Worm (Caenorhabditis elegans) whole organism, L1 larva: Measurements from ENCODE around the gene nhr-4.

Experiments used
- C16A3.4 ChIP-seq: fragments of 150-350 bp; optimal IDR thresholded peaks from 2 replicates; lab custom pipeline; 2014; ENCODE audit warnings: missing biosample characterization, missing genetic modification characterization
- alr-1 ChIP-seq: fragments of 200-800 bp; sonication (Bioruptor generic); optimal IDR thresholded peaks from 2 replicates; lab custom pipeline; 2018; ENCODE audit warnings: borderline replicate concordance, mild to moderate bottlenecking, missing genetic modification characterization, missing compliant biosample characterization
- blmp-1 ChIP-seq: fragments of 150-350 bp; optimal IDR thresholded peaks from 2 replicates; lab custom pipeline; 2014; ENCODE audit warnings: missing biosample characterization, missing genetic modification characterization
- ceh-8 ChIP-seq: fragments of 200-800 bp; sonication (Bioruptor generic); optimal IDR thresholded peaks from 2 replicates; lab custom pipeline; 2018; ENCODE audit warnings: mild to moderate bottlenecking, missing genetic modification characterization, moderate library complexity, missing compliant biosample characterization
- ceh-88 ChIP-seq: fragments of 200-800 bp; sonication (Bioruptor generic); IDR thresholded peaks from 2 replicates; pipeline ENCODE4 v1.3.6; 2022; ENCODE audit warnings: missing genetic modification characterization, missing compliant biosample characterization
- ceh-90 ChIP-seq: sonication (generic microtip); optimal IDR thresholded peaks from 2 replicates; lab custom pipeline; 2016; ENCODE audit warnings: missing genetic modification characterization, missing compliant biosample characterization
- ces-1 ChIP-seq: fragments of 150-350 bp; optimal IDR thresholded peaks from 2 replicates; lab custom pipeline; 2014; ENCODE audit warnings: missing biosample characterization, missing genetic modification reagents, missing genetic modification characterization
- dpl-1 ChIP-seq, 3 experiments: fragments of 150-350 bp in 2 of 3; sonication (generic microtip) in 1 of 3; optimal IDR thresholded peaks; 2 replicates each; lab custom pipeline; 2014 to 2017; ENCODE audit warnings: missing biosample characterization in 3 of 3, missing genetic modification characterization in 3 of 3, missing genetic modification reagents in 3 of 3
- dsc-1 ChIP-seq: sonication (generic microtip); optimal IDR thresholded peaks from 2 replicates; lab custom pipeline; 2016; ENCODE audit warnings: mild to moderate bottlenecking, missing genetic modification characterization, missing compliant biosample characterization
- efl-1 ChIP-seq, 4 experiments: fragments of 150-350 bp; optimal IDR thresholded peaks in 3 of 4; peaks in 1 of 4; 1 replicate in 1 of 4; 2 replicates in 3 of 4; lab custom pipeline; 2014; ENCODE audit warnings: missing biosample characterization in 2 of 4, missing genetic modification characterization in 2 of 4, missing genetic modification reagents in 2 of 4
- efl-3 ChIP-seq: fragments of 200-800 bp; sonication (Bioruptor generic); optimal IDR thresholded peaks from 2 replicates; lab custom pipeline; 2018; ENCODE audit warnings: mild to moderate bottlenecking, missing genetic modification characterization, missing compliant biosample characterization
- egl-13 ChIP-seq: sonication (generic microtip); optimal IDR thresholded peaks from 2 replicates; lab custom pipeline; 2016; ENCODE audit warnings: missing genotype, missing genetic modification reagents, missing genetic modification characterization, missing compliant biosample characterization
- egl-27 ChIP-seq, 2 experiments: fragments of 150-350 bp in 1 of 2; sonication (generic microtip); optimal IDR thresholded peaks; 3 replicates each; lab custom pipeline; 2017 to 2018; ENCODE audit warnings: missing biosample characterization in 2 of 2, missing genetic modification characterization in 2 of 2, missing genetic modification reagents in 2 of 2
- elt-3 ChIP-seq, 6 experiments: fragments of 150-350 bp in 1 of 6; sonication (generic microtip); optimal IDR thresholded peaks; 2 replicates each; lab custom pipeline; 2017 to 2018; ENCODE audit warnings: missing biosample characterization in 6 of 6, missing genetic modification characterization in 6 of 6, inconsistent platforms in 1 of 6
- fkh-10 ChIP-seq: sonication (generic microtip); optimal IDR thresholded peaks from 2 replicates; lab custom pipeline; 2017; ENCODE audit warnings: missing biosample characterization, missing genetic modification reagents, missing genetic modification characterization
- fkh-4 ChIP-seq: sonication (generic microtip); optimal IDR thresholded peaks from 2 replicates; lab custom pipeline; 2016; ENCODE audit warnings: missing compliant biosample characterization, missing genetic modification characterization, borderline replicate concordance
- fkh-8 ChIP-seq: sonication (generic microtip); optimal IDR thresholded peaks from 2 replicates; lab custom pipeline; 2016; ENCODE audit warnings: mild to moderate bottlenecking, missing genetic modification characterization, missing compliant biosample characterization
- hlh-4 ChIP-seq: sonication (generic microtip); optimal IDR thresholded peaks from 2 replicates; lab custom pipeline; 2016; ENCODE audit warnings: mild to moderate bottlenecking, missing genetic modification characterization, missing compliant biosample characterization
- hpl-2 ChIP-seq: fragments of 150-350 bp; optimal IDR thresholded peaks from 2 replicates; lab custom pipeline; 2014; ENCODE audit warnings: missing biosample characterization, missing genetic modification reagents, missing genetic modification characterization
- jun-1 ChIP-seq: fragments of 150-350 bp; optimal IDR thresholded peaks from 2 replicates; lab custom pipeline; 2014; ENCODE audit warnings: missing biosample characterization, missing genetic modification reagents, missing genetic modification characterization
- lin-13 ChIP-seq: fragments of 150-350 bp; optimal IDR thresholded peaks from 2 replicates; lab custom pipeline; 2014; ENCODE audit warnings: missing biosample characterization, missing genetic modification reagents, missing genetic modification characterization
- lin-35 ChIP-seq, 2 experiments: fragments of 150-350 bp; optimal IDR thresholded peaks; 2 replicates each; lab custom pipeline; 2014; ENCODE audit warnings: missing biosample characterization in 2 of 2, missing genetic modification characterization in 2 of 2, missing genetic modification reagents in 2 of 2
- lsy-2 ChIP-seq, 2 experiments: fragments of 150-350 bp; optimal IDR thresholded peaks; 2 replicates each; lab custom pipeline; 2014; ENCODE audit warnings: missing biosample characterization in 2 of 2, missing genetic modification characterization in 2 of 2
- mdl-1 ChIP-seq, 2 experiments: fragments of 150-350 bp; optimal IDR thresholded peaks; 2 replicates each; lab custom pipeline; 2014 to 2017; ENCODE audit warnings: missing biosample characterization in 2 of 2, missing genetic modification characterization in 2 of 2, inconsistent platforms in 1 of 2
- nhr-19 ChIP-seq: fragments of 200-800 bp; sonication (Bioruptor generic); conservative IDR thresholded peaks from 2 replicates; pipeline ENCODE4 v1.3.6; 2022; ENCODE audit warnings: missing genetic modification characterization, missing compliant biosample characterization
- nhr-237 ChIP-seq: fragments of 150-350 bp; optimal IDR thresholded peaks from 2 replicates; lab custom pipeline; 2014; ENCODE audit warnings: missing biosample characterization, missing genetic modification characterization
- nhr-28 ChIP-seq: fragments of 150-350 bp; optimal IDR thresholded peaks from 2 replicates; lab custom pipeline; 2014; ENCODE audit warnings: missing biosample characterization, missing genetic modification characterization
- nhr-47 ChIP-seq: sonication (generic microtip); optimal IDR thresholded peaks from 2 replicates; lab custom pipeline; 2016; ENCODE audit warnings: mild to moderate bottlenecking, missing genetic modification characterization, moderate library complexity, missing compliant biosample characterization
- nhr-71 ChIP-seq: sonication (generic microtip); optimal IDR thresholded peaks from 2 replicates; lab custom pipeline; 2016; ENCODE audit warnings: mild to moderate bottlenecking, missing genetic modification characterization, moderate library complexity, missing compliant biosample characterization
- nhr-77 ChIP-seq: fragments of 150-350 bp; optimal IDR thresholded peaks from 2 replicates; lab custom pipeline; 2014; ENCODE audit warnings: missing biosample characterization, missing genetic modification characterization
- nhr-84 ChIP-seq: sonication (generic microtip); optimal IDR thresholded peaks from 2 replicates; lab custom pipeline; 2017; ENCODE audit warnings: missing biosample characterization, missing genetic modification characterization
- nhr-85 ChIP-seq: sonication (generic microtip); peaks from one replicate; lab custom pipeline; 2016; ENCODE audit warnings: missing genetic modification characterization, inconsistent platforms, missing compliant biosample characterization
- pax-3 ChIP-seq: fragments of 200-800 bp; sonication (Bioruptor generic); optimal IDR thresholded peaks from 2 replicates; lab custom pipeline; 2018; ENCODE audit warnings: mild to moderate bottlenecking, missing genetic modification characterization, moderate library complexity, missing compliant biosample characterization
- pqm-1 ChIP-seq: sonication (generic microtip); optimal IDR thresholded peaks from 3 replicates; lab custom pipeline; 2017; ENCODE audit warnings: missing biosample characterization, missing genetic modification characterization
- skn-1 ChIP-seq: fragments of 150-350 bp; optimal IDR thresholded peaks from 2 replicates; lab custom pipeline; 2014; ENCODE audit warnings: missing biosample characterization, missing genetic modification characterization
- snu-23 ChIP-seq: sonication (generic microtip); optimal IDR thresholded peaks from 2 replicates; lab custom pipeline; 2016; ENCODE audit warnings: missing genetic modification characterization, missing compliant biosample characterization
- sox-4 ChIP-seq: sonication (generic microtip); optimal IDR thresholded peaks from 2 replicates; lab custom pipeline; 2016; ENCODE audit warnings: missing genetic modification characterization, missing compliant biosample characterization
- sup-37 ChIP-seq: fragments of 200-800 bp; sonication (Bioruptor generic); optimal IDR thresholded peaks from 2 replicates; lab custom pipeline; 2018; ENCODE audit warnings: mild to moderate bottlenecking, missing genetic modification characterization, missing compliant biosample characterization
- unc-62 ChIP-seq: fragments of 150-350 bp; optimal IDR thresholded peaks from 2 replicates; lab custom pipeline; 2014; ENCODE audit warnings: missing biosample characterization, missing genetic modification reagents, missing genetic modification characterization
- unc-86 ChIP-seq: sonication (generic microtip); optimal IDR thresholded peaks from 2 replicates; lab custom pipeline; 2016; ENCODE audit warnings: missing genetic modification characterization, missing compliant biosample characterization
- unc-98 ChIP-seq: fragments of 200-800 bp; sonication (Bioruptor generic); IDR thresholded peaks from 2 replicates; pipeline ENCODE4 v1.3.6; 2022; ENCODE audit warnings: missing genetic modification characterization, missing compliant biosample characterization
- ztf-11 ChIP-seq, 2 experiments: sonication (generic microtip); optimal IDR thresholded peaks; 2 replicates each; lab custom pipeline; 2016 to 2017; ENCODE audit warnings: missing genetic modification characterization in 2 of 2, missing biosample characterization in 1 of 2, missing compliant biosample characterization in 1 of 2

The nhr-4 gene

DNA sequence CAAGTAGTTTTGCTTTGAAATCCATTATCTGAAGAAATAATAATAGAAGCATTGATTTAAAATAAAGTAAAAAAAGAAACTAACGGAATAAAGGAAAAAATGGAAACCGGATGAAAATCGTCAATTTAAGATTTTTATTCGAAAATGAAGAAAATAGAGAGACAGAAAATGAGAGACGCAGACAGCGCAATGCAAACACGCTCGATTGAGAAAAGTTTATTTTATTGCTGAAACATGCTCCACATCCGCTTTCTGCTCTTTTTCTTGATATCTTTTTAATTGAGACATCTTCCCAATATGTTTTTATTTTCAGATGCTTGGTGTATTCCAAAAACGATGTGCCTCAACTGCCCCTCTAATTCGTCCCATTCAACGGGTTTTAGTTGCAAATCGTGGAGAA, 5.1 kb downstream of the nhr-4 start, which contains the start of the genes prp-18 and mccc-1 (continued):
- TF ChIP-seq fkh-8 (no peak), egl-13 (tag; lab: Kevin White, UChicago) (no peak), hpl-2 (GFP tag; lab: Kevin White, UChicago) (no peak), fkh-10 (GFP tag; lab: Kevin White, UChicago) (peak; percentile 8), unc-86 (peak; percentile 4), dsc-1 (tag; lab: Kevin White, UChicago) (peak; percentile 48), efl-3 (GFP tag; lab: Kevin White, UChicago) (no peak), ceh-88 (GFP tag; lab: Robert Waterston, UW) (no peak), unc-98 (GFP tag; lab: Robert Waterston, UW) (no peak), jun-1 (tag; lab: Kevin White, UChicago) (no peak), nhr-84 (no peak), pqm-1 (no peak), mdl-1 (tag; optimal IDR thresholded peaks at IDR 0.05; lab: Kevin White, UChicago) (peak in 1 of 2 experiments; percentile 16), lin-35 (GFP tag; optimal IDR thresholded peaks at IDR 0.05; lab: Kevin White, UChicago) (peak; percentile 72 to 76), nhr-237 (tag; lab: Kevin White, UChicago) (no peak), pax-3 (tag; lab: Kevin White, UChicago) (no peak), ceh-90 (tag; lab: Kevin White, UChicago) (no peak), nhr-85 (tag; lab: Kevin White, UChicago) (peak; percentile 33), ces-1 (GFP tag; lab: Kevin White, UChicago) (no peak), nhr-71 (no peak), blmp-1 (tag; lab: Kevin White, UChicago) (peak; percentile 30), skn-1 (peak; percentile 28), ceh-8 (no peak), nhr-77 (no peak), unc-62 (GFP tag; lab: Kevin White, UChicago) (no peak), snu-23 (peak; percentile 61), nhr-28 (tag; lab: Kevin White, UChicago) (no peak), nhr-19 (GFP tag; lab: Robert Waterston, UW) (peak; percentile 25; the same call in 1 of the 2 replicates), hlh-4 (tag; lab: Kevin White, UChicago) (no peak), nhr-47 (tag; lab: Kevin White, UChicago) (no peak), elt-3 (tag; optimal IDR thresholded peaks at IDR 0.05; lab: Kevin White, UChicago) (no peak), alr-1 (no peak), ztf-11 (tag; optimal IDR thresholded peaks at IDR 0.05; lab: Kevin White, UChicago) (no peak), sox-4 (no peak)

DNA sequence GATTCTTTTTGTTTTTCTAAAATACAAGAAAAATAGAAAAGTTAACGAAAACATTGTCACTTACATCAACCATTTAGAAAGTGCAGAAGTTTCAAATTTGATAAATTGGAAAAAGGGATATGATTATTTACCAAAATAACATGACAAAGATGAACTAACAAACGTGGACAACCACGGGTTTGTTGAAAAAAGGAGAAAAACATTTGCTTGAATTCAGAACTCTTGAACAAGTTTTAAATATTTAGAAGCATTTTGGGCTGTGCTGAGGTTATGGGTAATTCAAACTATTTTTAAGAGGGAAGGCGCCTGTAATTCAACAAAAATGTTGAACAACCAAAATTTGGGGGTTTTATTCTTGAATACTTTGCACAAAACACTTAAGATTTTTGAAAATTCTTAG, 10.7 kb downstream of the nhr-4 start, which contains the start of gene ttbk-3:
Gene ttbk-3 (minus strand): TSS at position 101 of the 400 bp plus-strand sequence.
- no peak for TF ChIP-seq efl-1 (optimal IDR thresholded peaks at IDR 0.05; lab: Kevin White, UChicago)
- peak in 1 of 2 experiments; percentile 43 for TF ChIP-seq efl-1 (GFP tag; optimal IDR thresholded peaks at IDR 0.05 in 1 of 2; lab: Kevin White, UChicago)
- no peak for TF ChIP-seq lin-13 (GFP tag; lab: Kevin White, UChicago)

DNA sequence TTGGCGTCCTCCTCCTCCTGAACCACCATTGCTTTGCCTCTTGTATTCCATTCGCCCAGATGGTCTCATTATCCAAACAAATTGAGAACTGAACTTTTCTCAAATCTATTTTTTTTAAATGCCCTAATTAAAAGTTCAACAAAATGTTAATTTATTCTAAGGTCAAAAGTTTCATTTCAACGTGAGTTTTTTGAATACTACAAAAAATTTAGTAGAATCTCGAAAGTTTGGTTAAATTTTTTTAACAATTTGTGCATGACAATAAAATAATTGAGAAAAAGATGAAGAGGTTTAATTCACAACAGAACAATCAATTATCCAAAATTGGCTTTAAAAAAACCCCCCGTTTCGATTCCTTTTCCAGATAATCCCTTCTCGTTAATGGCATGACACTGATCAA, 12.8 kb downstream of the nhr-4 start, which contains the start of gene F32B6.4:
Gene F32B6.4 (minus strand): TSS at position 101 of the 400 bp plus-strand sequence.
- TF ChIP-seq sup-37 (GFP tag; lab: Kevin White, UChicago) (no peak), fkh-4 (tag; lab: Kevin White, UChicago) (no peak), ceh-90 (tag; lab: Kevin White, UChicago) (no peak), egl-27 (tag; optimal IDR thresholded peaks at IDR 0.05; lab: Kevin White, UChicago) (no peak), unc-98 (GFP tag; lab: Robert Waterston, UW) (no peak), lsy-2 (tag; optimal IDR thresholded peaks at IDR 0.05; lab: Kevin White, UChicago) (no peak), C16A3.4 (tag; lab: Kevin White, UChicago) (no peak), mdl-1 (tag; optimal IDR thresholded peaks at IDR 0.05; lab: Kevin White, UChicago) (no peak), dpl-1 (GFP tag; optimal IDR thresholded peaks at IDR 0.05; lab: Kevin White, UChicago) (no peak), efl-3 (GFP tag; lab: Kevin White, UChicago) (no peak)
- TF ChIP-seq, all 84 proteins: peak for 0
